Worm (Caenorhabditis elegans) whole organism, young adult: ENCODE data around the gene irld-14.

Experiments
- ama-1 ChIP-seq, 3 experiments: fragments of 150-350 bp in 1 of 3; sonication (generic microtip) in 2 of 3; optimal IDR thresholded peaks; 2 replicates each; lab custom pipeline; 2014 to 2018; ENCODE audit warnings: missing biosample characterization in 2 of 3, missing genetic modification characterization in 2 of 3, missing genetic modification reagents in 2 of 3
- aptf-3 ChIP-seq: fragments of 200-800 bp; sonication (Bioruptor generic); IDR thresholded peaks from 2 replicates; pipeline ENCODE4 v1.3.6; 2022; ENCODE audit warnings: missing genetic modification characterization, missing compliant biosample characterization
- athp-1 ChIP-seq: sonication (generic microtip); optimal IDR thresholded peaks from 2 replicates; lab custom pipeline; 2017; ENCODE audit warnings: mild to moderate bottlenecking, missing genetic modification characterization, missing compliant biosample characterization
- die-1 ChIP-seq: sonication (generic microtip); optimal IDR thresholded peaks from 2 replicates; lab custom pipeline; 2016; ENCODE audit warnings: missing genotype, mild to moderate bottlenecking, missing genetic modification characterization, missing compliant biosample characterization
- efl-1 ChIP-seq: fragments of 150-350 bp; optimal IDR thresholded peaks from 2 replicates; lab custom pipeline; 2014; ENCODE audit warnings: missing biosample characterization, missing genetic modification reagents, missing genetic modification characterization
- let-526 ChIP-seq: fragments of 200-800 bp; sonication (Bioruptor generic); IDR thresholded peaks from 2 replicates; pipeline ENCODE4 v1.3.6; 2022; ENCODE audit warnings: missing genetic modification reagents, missing genetic modification characterization, missing compliant biosample characterization
- nhr-179 ChIP-seq: sonication (generic microtip); optimal IDR thresholded peaks from 2 replicates; lab custom pipeline; 2016; ENCODE audit warnings: mild to moderate bottlenecking, missing genetic modification characterization, missing compliant biosample characterization
- pha-4 ChIP-seq: fragments of 150-350 bp; sonication (generic microtip); optimal IDR thresholded peaks from 2 replicates; lab custom pipeline; 2014; ENCODE audit warnings: missing biosample characterization, missing genetic modification reagents, missing genetic modification characterization
- snpc-4 ChIP-seq, 5 experiments: fragments of 150-350 bp in 1 of 5; sonication (generic microtip) in 4 of 5; optimal IDR thresholded peaks; 2 replicates each; lab custom pipeline; 2014 to 2018; ENCODE audit warnings: missing genetic modification characterization in 5 of 5, missing biosample characterization in 3 of 5, antibody characterized with exemption in 2 of 5, mild to moderate bottlenecking in 2 of 5, missing compliant biosample characterization in 2 of 5, missing genotype in 2 of 5, moderate library complexity in 2 of 5, missing genetic modification reagents in 1 of 5
- somi-1 ChIP-seq: fragments of 200-800 bp; sonication (Bioruptor generic); optimal IDR thresholded peaks from 2 replicates; lab custom pipeline; 2018; ENCODE audit warnings: mild to moderate bottlenecking, missing genetic modification characterization, missing compliant biosample characterization
- tbp1 ChIP-seq: fragments of 200-800 bp; sonication (Bioruptor generic); optimal IDR thresholded peaks from 2 replicates; lab custom pipeline; 2018; ENCODE audit warnings: mild to moderate bottlenecking, missing genetic modification characterization, missing compliant biosample characterization
- unc-62 ChIP-seq: fragments of 150-350 bp; optimal IDR thresholded peaks from 2 replicates; lab custom pipeline; 2014; ENCODE audit warnings: missing biosample characterization, missing genetic modification reagents, missing genetic modification characterization

DNA sequence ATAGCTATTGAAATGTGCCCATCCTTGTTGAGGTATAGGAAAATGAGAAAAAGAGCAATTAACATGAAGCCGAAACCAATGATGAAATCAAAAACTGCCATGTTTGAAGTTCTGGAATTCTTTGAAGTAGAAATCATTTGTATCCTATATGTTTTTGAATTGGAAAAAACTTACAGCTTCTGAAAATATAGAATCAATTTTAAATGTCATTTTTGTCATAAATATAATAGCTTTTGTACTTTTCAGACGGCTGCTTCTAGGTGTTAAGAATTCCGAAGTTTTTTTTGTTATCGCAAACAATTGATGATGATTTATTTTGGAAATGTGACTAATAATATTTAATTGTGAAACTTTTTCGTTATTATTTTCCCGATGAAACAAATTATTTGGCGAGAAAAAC lies 49.3 kb upstream of the irld-14 start, which contains the start of gene C30G7.4:
- TF ChIP-seq let-526 (GFP tag; lab: Robert Waterston, UW) (no peak), athp-1 (tag; lab: Kevin White, UChicago) (no peak), nhr-179 (tag; lab: Kevin White, UChicago) (no peak), ama-1 (optimal IDR thresholded peaks at IDR 0.05; lab: Kevin White, UChicago) (no peak), ama-1 (GFP tag; optimal IDR thresholded peaks at IDR 0.05; lab: Kevin White, UChicago) (no peak), die-1 (no peak), efl-1 (GFP tag; lab: Kevin White, UChicago) (no peak), snpc-4 (GFP tag; optimal IDR thresholded peaks at IDR 0.05; lab: Kevin White, UChicago) (no peak), snpc-4 (tag; optimal IDR thresholded peaks at IDR 0.05; lab: Kevin White, UChicago) (no peak), unc-62 (GFP tag; lab: Kevin White, UChicago) (no peak), pha-4 (tag; lab: Kevin White, UChicago) (no peak), aptf-3 (GFP tag; lab: Robert Waterston, UW) (no peak), tbp1 (GFP tag; lab: Kevin White, UChicago) (no peak), somi-1 (GFP tag; lab: Kevin White, UChicago) (no peak)
